Fruit fly (Drosophila melanogaster) whole organism, embryonic: Measurements from ENCODE around the gene CG15475.

Source experiments
- Antp ChIP-seq: fragments of 200-800 bp; sonication (Bioruptor generic); optimal IDR thresholded peaks from 3 replicates; lab custom pipeline; 2016; ENCODE audit warnings: missing biosample characterization, missing genetic modification characterization
- Bgb ChIP-seq: fragments of 200-800 bp; sonication (Bioruptor generic); IDR thresholded peaks from 2 replicates; pipeline ENCODE4 v1.3.6; 2022; ENCODE audit warnings: missing biosample characterization, missing genetic modification characterization; ENCODE audit not compliant: partially characterized antibody
- CG10209 ChIP-seq: fragments of 200-800 bp; sonication (Bioruptor generic); optimal IDR thresholded peaks from 3 replicates; lab custom pipeline; 2017; ENCODE audit warnings: missing biosample characterization, mild to moderate bottlenecking, missing genetic modification characterization, missing genetic modification reagents
- CG1024 ChIP-seq: fragments of 200-800 bp; sonication (Bioruptor generic); IDR thresholded peaks from 2 replicates; pipeline ENCODE4 v1.3.6; 2022; ENCODE audit warnings: missing biosample characterization, missing genetic modification characterization
- CG10267 ChIP-seq: fragments of 200-800 bp; sonication (Bioruptor generic); optimal IDR thresholded peaks from 2 replicates; lab custom pipeline; 2018; ENCODE audit warnings: missing biosample characterization, mild to moderate bottlenecking, missing genetic modification characterization, moderate library complexity
- CG11560 ChIP-seq: fragments of 200-800 bp; sonication (Bioruptor generic); IDR thresholded peaks from 3 replicates; pipeline ENCODE4 v1.3.6; 2022; ENCODE audit warnings: missing biosample characterization, missing genetic modification characterization
- CG31224 ChIP-seq: fragments of 200-800 bp; sonication (Bioruptor generic); IDR thresholded peaks from 2 replicates; pipeline ENCODE4 v1.3.6; 2022; ENCODE audit warnings: missing biosample characterization, missing genetic modification characterization
- CG31441 ChIP-seq: fragments of 200-800 bp; sonication (Bioruptor generic); IDR thresholded peaks from 2 replicates; pipeline ENCODE4 v1.3.6; 2022; ENCODE audit warnings: missing biosample characterization, missing genetic modification characterization
- CG5245 ChIP-seq: fragments of 200-800 bp; sonication (Bioruptor generic); optimal IDR thresholded peaks from 3 replicates; lab custom pipeline; 2016; ENCODE audit warnings: missing biosample characterization, missing genetic modification characterization
- CG6175 ChIP-seq: fragments of 200-800 bp; sonication (Bioruptor generic); IDR thresholded peaks from 3 replicates; pipeline ENCODE4 v1.3.6; 2022; ENCODE audit warnings: missing biosample characterization, missing genetic modification characterization
- CG8290 ChIP-seq, 3 experiments: fragments of 200-800 bp; sonication (Bioruptor generic); optimal IDR thresholded peaks; 2 replicates each; lab custom pipeline; 2016 to 2019; ENCODE audit warnings: missing biosample characterization in 3 of 3, missing genetic modification characterization in 3 of 3, mild to moderate bottlenecking in 2 of 3, moderate library complexity in 1 of 3
- CG9932 ChIP-seq: fragments of 200-800 bp; sonication (Bioruptor generic); IDR thresholded peaks from 2 replicates; pipeline ENCODE4 v1.3.6; 2022; ENCODE audit warnings: missing biosample characterization, missing genetic modification characterization
- Dip3 ChIP-seq: fragments of 200-800 bp; sonication (Bioruptor generic); optimal IDR thresholded peaks from 3 replicates; lab custom pipeline; 2016; ENCODE audit warnings: missing biosample characterization, missing genetic modification characterization
- Dp ChIP-seq: fragments of 200-800 bp; sonication (Bioruptor generic); optimal IDR thresholded peaks from 2 replicates; lab custom pipeline; 2018; ENCODE audit warnings: missing biosample characterization, mild to moderate bottlenecking, missing genetic modification characterization, moderate library complexity
- Elba2 ChIP-seq: fragments of 200-800 bp; sonication (Bioruptor generic); optimal IDR thresholded peaks from 3 replicates; lab custom pipeline; 2016; ENCODE audit warnings: missing biosample characterization, missing genetic modification characterization
- Fer2 ChIP-seq: fragments of 200-800 bp; sonication (Bioruptor generic); optimal IDR thresholded peaks from 2 replicates; lab custom pipeline; 2018; ENCODE audit warnings: missing biosample characterization, mild to moderate bottlenecking, missing genetic modification characterization, moderate library complexity
- GATAe ChIP-seq: fragments of 200-800 bp; sonication (Bioruptor generic); conservative IDR thresholded peaks from 2 replicates; pipeline ENCODE4 v1.3.6; 2022; ENCODE audit warnings: missing biosample characterization, missing genetic modification characterization
- HLHmδ ChIP-seq: fragments of 200-800 bp; sonication (Bioruptor generic); optimal IDR thresholded peaks from 2 replicates; lab custom pipeline; 2018; ENCODE audit warnings: missing biosample characterization, mild to moderate bottlenecking, missing genetic modification characterization, moderate library complexity
- Hmx ChIP-seq: fragments of 200-800 bp; sonication (Bioruptor generic); optimal IDR thresholded peaks from 2 replicates; lab custom pipeline; 2016; ENCODE audit warnings: missing biosample characterization, missing genetic modification characterization
- Hr39 ChIP-seq: fragments of >200 bp; optimal IDR thresholded peaks from 2 replicates; lab custom pipeline; 2017
- Hr51 ChIP-seq, 2 experiments: fragments of 200-800 bp; sonication (Bioruptor generic); optimal IDR thresholded peaks; 2 replicates in 1 of 2; 3 replicates in 1 of 2; lab custom pipeline; 2016 to 2018; ENCODE audit warnings: missing biosample characterization in 2 of 2, missing genetic modification characterization in 2 of 2, mild to moderate bottlenecking in 1 of 2, moderate library complexity in 1 of 2
- Hsf ChIP-seq: fragments of 200-800 bp; sonication (Bioruptor generic); optimal IDR thresholded peaks from 3 replicates; lab custom pipeline; 2016; ENCODE audit warnings: missing biosample characterization, missing genetic modification characterization
- NfI ChIP-seq: fragments of 200-800 bp; sonication (Bioruptor generic); optimal IDR thresholded peaks from 3 replicates; lab custom pipeline; 2018; ENCODE audit warnings: missing biosample characterization, mild to moderate bottlenecking, missing genetic modification characterization, moderate library complexity
- Sin3A ChIP-seq: fragments of >200 bp; optimal IDR thresholded peaks from 2 replicates; lab custom pipeline; 2018
- Stat92E ChIP-seq, 3 experiments: fragments of >200 bp in 2 of 3; fragments of 200-800 bp in 1 of 3; sonication (Bioruptor generic) in 1 of 3; optimal IDR thresholded peaks; 2 replicates each; lab custom pipeline; 2017 to 2019; ENCODE audit warnings: missing biosample characterization in 3 of 3, missing genetic modification characterization in 3 of 3, mild to moderate bottlenecking in 1 of 3, moderate library complexity in 1 of 3
- Trl ChIP-seq, 3 experiments: fragments of >200 bp in 2 of 3; fragments of 200-800 bp in 1 of 3; sonication (Bioruptor generic) in 1 of 3; optimal IDR thresholded peaks; 2 replicates in 1 of 3; 3 replicates in 2 of 3; lab custom pipeline; 2016 to 2017; ENCODE audit warnings: missing biosample characterization in 1 of 3, missing genetic modification characterization in 1 of 3
- bab2 ChIP-seq: fragments of 200-800 bp; sonication (Bioruptor generic); optimal IDR thresholded peaks from 2 replicates; lab custom pipeline; 2016; ENCODE audit warnings: missing biosample characterization, missing genetic modification characterization
- cas ChIP-seq: fragments of 200-800 bp; sonication (Bioruptor generic); IDR thresholded peaks from 2 replicates; pipeline ENCODE4 v1.3.6; 2022; ENCODE audit warnings: missing biosample characterization, missing genetic modification characterization
- chif ChIP-seq, 2 experiments: fragments of 200-800 bp; sonication (Bioruptor generic); optimal IDR thresholded peaks; 3 replicates each; lab custom pipeline; 2016; ENCODE audit warnings: missing biosample characterization in 2 of 2, missing genetic modification characterization in 2 of 2
- ci ChIP-seq: fragments of 200-800 bp; sonication (Bioruptor generic); IDR thresholded peaks from 3 replicates; pipeline ENCODE4 v1.3.6; 2022; ENCODE audit warnings: missing biosample characterization, missing genetic modification characterization
- dm ChIP-seq: fragments of 200-800 bp; sonication (Bioruptor generic); optimal IDR thresholded peaks from 3 replicates; lab custom pipeline; 2016; ENCODE audit warnings: missing biosample characterization, missing genetic modification characterization
- ems ChIP-seq: fragments of 200-800 bp; sonication (Bioruptor generic); optimal IDR thresholded peaks from 3 replicates; lab custom pipeline; 2016; ENCODE audit warnings: missing biosample characterization, missing genetic modification characterization
- fd102C ChIP-seq: fragments of 200-800 bp; sonication (Bioruptor generic); optimal IDR thresholded peaks from 2 replicates; lab custom pipeline; 2018; ENCODE audit warnings: missing biosample characterization, mild to moderate bottlenecking, missing genetic modification characterization, moderate library complexity
- fd3F ChIP-seq: fragments of 200-800 bp; sonication (Bioruptor generic); optimal IDR thresholded peaks from 2 replicates; lab custom pipeline; 2018; ENCODE audit warnings: missing biosample characterization, mild to moderate bottlenecking, missing genetic modification characterization, moderate library complexity
- gem ChIP-seq: fragments of 200-800 bp; sonication (Bioruptor generic); optimal IDR thresholded peaks from 2 replicates; lab custom pipeline; 2019; ENCODE audit warnings: missing biosample characterization, mild to moderate bottlenecking, missing genetic modification characterization, moderate library complexity
- h ChIP-seq: fragments of >200 bp; optimal IDR thresholded peaks from 2 replicates; lab custom pipeline; 2017
- hbn ChIP-seq: fragments of 200-800 bp; sonication (Bioruptor generic); IDR thresholded peaks from 2 replicates; pipeline ENCODE4 v1.3.6; 2022; ENCODE audit warnings: missing biosample characterization, missing genetic modification characterization; ENCODE audit not compliant: partially characterized antibody
- nerfin-2 ChIP-seq: fragments of 200-800 bp; sonication (Bioruptor generic); IDR thresholded peaks from 2 replicates; pipeline ENCODE4 v1.3.6; 2022; ENCODE audit warnings: missing biosample characterization, missing genetic modification characterization; ENCODE audit not compliant: partially characterized antibody
- nmo ChIP-seq: fragments of 200-800 bp; sonication (Bioruptor generic); optimal IDR thresholded peaks from 2 replicates; lab custom pipeline; 2018; ENCODE audit warnings: missing biosample characterization, mild to moderate bottlenecking, missing genetic modification characterization, moderate library complexity
- otp ChIP-seq: fragments of 200-800 bp; sonication (Bioruptor generic); IDR thresholded peaks from 3 replicates; pipeline ENCODE4, ENCODE4 v1.3.6; 2022; ENCODE audit warnings: missing biosample characterization, missing genetic modification characterization
- repo ChIP-seq: fragments of 200-800 bp; sonication (Bioruptor generic); optimal IDR thresholded peaks from 2 replicates; lab custom pipeline; 2016; ENCODE audit warnings: missing biosample characterization, missing genetic modification characterization
- run ChIP-seq: fragments of 200-800 bp; sonication (Bioruptor generic); optimal IDR thresholded peaks from 3 replicates; lab custom pipeline; 2018; ENCODE audit warnings: missing biosample characterization, mild to moderate bottlenecking, missing genetic modification characterization
- salm ChIP-seq: fragments of 200-800 bp; sonication (Bioruptor generic); optimal IDR thresholded peaks from 2 replicates; lab custom pipeline; 2018; ENCODE audit warnings: missing biosample characterization, mild to moderate bottlenecking, missing genetic modification characterization
- so ChIP-seq: fragments of 200-800 bp; sonication (Bioruptor generic); IDR thresholded peaks from 3 replicates; pipeline ENCODE4 v1.3.6; 2022; ENCODE audit warnings: missing biosample characterization, missing genetic modification characterization
- ttk ChIP-seq: fragments of 200-800 bp; sonication (Bioruptor generic); IDR thresholded peaks from 2 replicates; pipeline ENCODE4 v2.1.2; 2022; ENCODE audit warnings: missing biosample characterization, missing genetic modification characterization
- vvl ChIP-seq: fragments of 200-800 bp; sonication (Bioruptor generic); IDR thresholded peaks from 2 replicates; pipeline ENCODE4 v1.3.6; 2022; ENCODE audit warnings: missing biosample characterization, missing genetic modification characterization
- z ChIP-seq: fragments of 200-800 bp; sonication (Bioruptor generic); IDR thresholded peaks from 3 replicates; pipeline ENCODE4 v1.3.6; 2022; ENCODE audit warnings: missing biosample characterization, missing genetic modification characterization

The CG15475 gene

DNA sequence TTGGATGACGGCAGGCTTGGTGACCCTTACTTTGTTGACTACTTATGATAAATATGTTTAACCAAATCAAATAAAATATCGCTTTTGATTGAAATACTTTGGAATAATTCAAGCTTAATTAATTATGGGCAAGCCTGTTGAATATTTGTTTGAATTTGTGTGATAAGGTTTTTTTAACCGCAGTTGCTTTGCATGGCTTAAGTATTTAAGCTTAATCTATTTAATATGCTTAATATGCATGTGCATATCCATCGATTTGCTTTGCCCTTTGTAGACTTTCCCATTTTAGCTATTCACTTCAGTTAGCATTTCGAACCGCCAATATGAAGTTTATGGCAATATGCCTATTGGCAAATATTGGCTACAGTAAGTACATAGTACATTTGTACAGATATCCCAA, 26.3 kb downstream of the CG15475 start, which contains the start of gene Sfp38D:
TSS of gene Sfp38D (plus strand) at position 301 of the 400 bp plus-strand sequence.
- TF ChIP-seq Elba2 (peak; percentile 38), nmo (no peak)

dm6 chr2L:20643144-20643543, 28.8 kb downstream of the CG15475 start, which contains the start of gene CG17470:
TSS of gene CG17470 (minus strand) at chr2L:20643244.
- TF ChIP-seq dm (GFP tag; lab: Kevin White, UChicago) (no peak), Hr39 (lab: Kevin White, UChicago) (no peak), salm (tag; lab: Kevin White, UChicago) (no peak), CG6175 (GFP tag; lab: Robert Waterston, UW) (no peak), Sin3A (no peak), vvl (no peak)

DNA sequence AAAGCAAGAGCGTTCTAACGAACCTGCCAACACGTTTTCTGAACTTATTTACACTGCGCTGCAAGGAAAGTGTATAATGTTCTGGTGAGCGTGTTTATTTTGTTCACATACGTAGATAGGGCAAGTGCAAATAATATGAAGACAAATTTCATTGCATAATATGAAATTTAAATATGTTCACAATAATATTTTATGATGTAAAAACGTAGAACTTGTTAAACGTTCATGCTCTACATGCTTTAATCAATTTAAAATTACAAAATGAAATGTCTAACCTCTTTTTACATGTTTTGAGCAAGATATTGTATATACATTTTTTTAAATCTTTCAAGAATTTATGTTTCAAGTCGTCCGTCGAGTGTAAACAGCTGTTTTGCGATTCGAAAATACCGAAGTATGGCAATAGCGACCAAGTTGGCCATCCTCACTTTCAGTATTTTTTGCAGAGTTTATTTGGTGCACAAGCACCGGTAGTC, 31.1 kb downstream of the CG15475 start, which contains the start of the genes phr6-4 and CG2608:
TSS of gene phr6-4 (minus strand) at position 398 of the 476 bp plus-strand sequence.
TSS of gene CG2608 (plus strand) at position 429 of the 476 bp plus-strand sequence.
- TF ChIP-seq fd3F (GFP tag; lab: Kevin White, UChicago) (peak; percentile 94), Dip3 (GFP tag; lab: Kevin White, UChicago) (peak; percentile 89), ci (GFP tag; lab: Robert Waterston, UW) (peak; percentile 87; the same call in 2 of the 3 replicates), HLHmδ (GFP tag; lab: Kevin White, UChicago) (no peak), CG11560 (tag; lab: Robert Waterston, UW) (peak; percentile 69; the same call in 2 of the 3 replicates), CG31441 (peak; percentile 94), GATAe (peak; percentile 49), ttk (GFP tag; lab: Robert Waterston, UW) (peak; percentile 81), Antp (GFP tag; lab: Kevin White, UChicago) (peak; percentile 76), CG9932 (peak; percentile 92), CG10209 (GFP tag; lab: Kevin White, UChicago) (peak; percentile 94), Hmx (GFP tag; lab: Kevin White, UChicago) (peak; percentile 84), nerfin-2 (GFP tag; lab: Robert Waterston, UW) (no peak), CG8290 (GFP tag; optimal IDR thresholded peaks at IDR 0.05; lab: Kevin White, UChicago) (peak; percentile 73), CG8290 (tag; optimal IDR thresholded peaks at IDR 0.05; lab: Kevin White, UChicago) (peak; percentile 60 to 86), ems (GFP tag; lab: Kevin White, UChicago) (peak; percentile 87), Stat92E (GFP tag; optimal IDR thresholded peaks at IDR 0.05; lab: Kevin White, UChicago) (peak in 1 of 3 experiments; percentile 80), cas (GFP tag; lab: Robert Waterston, UW) (peak; percentile 72), Trl (optimal IDR thresholded peaks at IDR 0.05; lab: Kevin White, UChicago) (no peak), Trl (GFP tag; optimal IDR thresholded peaks at IDR 0.05; lab: Kevin White, UChicago) (peak; percentile 86), otp (GFP tag; lab: Robert Waterston, UW) (peak; percentile 62; the same call in 2 of the 3 replicates), run (tag; lab: Kevin White, UChicago) (peak; percentile 88), gem (tag; lab: Kevin White, UChicago) (peak; percentile 97), repo (GFP tag; lab: Kevin White, UChicago) (peak; percentile 66), hbn (GFP tag; lab: Robert Waterston, UW) (no peak), chif (GFP tag; optimal IDR thresholded peaks at IDR 0.05; lab: Kevin White, UChicago) (peak; percentile 77 to 87), Hr51 (GFP tag; optimal IDR thresholded peaks at IDR 0.05; lab: Kevin White, UChicago) (peak; percentile 84 to 94), so (GFP tag; lab: Robert Waterston, UW) (peak; percentile 89), z (GFP tag; lab: Robert Waterston, UW) (no peak), salm (tag; lab: Kevin White, UChicago) (peak; percentile 90), NfI (GFP tag; lab: Kevin White, UChicago) (peak; percentile 94), Fer2 (tag; lab: Kevin White, UChicago) (peak; percentile 91), h (lab: Kevin White, UChicago) (no peak), fd102C (GFP tag; lab: Kevin White, UChicago) (no peak), Dp (GFP tag; lab: Kevin White, UChicago) (peak; percentile 70), CG31224 (GFP tag; lab: Robert Waterston, UW) (peak; percentile 70), CG5245 (GFP tag; lab: Kevin White, UChicago) (peak; percentile 88), CG10267 (tag; lab: Kevin White, UChicago) (peak; percentile 89), bab2 (GFP tag; lab: Kevin White, UChicago) (peak; percentile 84), Hsf (GFP tag; lab: Kevin White, UChicago) (peak; percentile 94), CG1024 (GFP tag; lab: Robert Waterston, UW) (no peak; the same call in 1 of the 2 replicates), Bgb (GFP tag; lab: Robert Waterston, UW) (no peak)
